Worm (Caenorhabditis elegans): ENCODE data around the gene inx-9.

DNA sequence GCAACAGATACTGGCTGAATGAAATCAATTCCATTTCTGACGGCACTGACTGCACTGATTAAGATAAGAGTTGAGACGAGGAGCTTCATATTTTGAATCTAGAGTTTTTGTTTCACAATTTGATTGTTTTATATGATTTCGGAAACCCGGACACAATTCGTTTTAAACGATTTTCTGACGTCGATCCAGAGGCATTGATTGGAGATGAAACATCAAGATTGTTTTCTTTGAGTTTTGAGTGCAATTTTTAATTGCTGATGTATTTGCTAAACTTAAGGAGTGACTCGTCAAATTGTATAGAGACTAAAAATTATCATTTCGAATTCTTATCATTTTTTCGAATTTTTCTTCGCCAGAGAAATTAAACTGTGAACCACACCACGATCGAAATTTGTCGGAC, 48.3 kb upstream of the inx-9 start, which contains the start of gene lys-6:
- TF ChIP-seq C16A3.4 (tag; optimal IDR thresholded peaks at IDR 0.05) = no peak
- TF ChIP-seq elt-3 (tag; optimal IDR thresholded peaks at IDR 0.05) = no peak
- TF ChIP-seq C34B4.2 (tag; optimal IDR thresholded peaks at IDR 0.05) = no peak
- TF ChIP-seq ztf-11 (tag; optimal IDR thresholded peaks at IDR 0.05) = no peak
- no peak for TF ChIP-seq lin-13 (GFP tag; optimal IDR thresholded peaks at IDR 0.05)
- TF ChIP-seq tlp-1 (tag; optimal IDR thresholded peaks at IDR 0.05) = no peak
- TF ChIP-seq ceh-82 (tag; optimal IDR thresholded peaks at IDR 0.05) = no peak
- no peak for TF ChIP-seq lsy-2 (tag; optimal IDR thresholded peaks at IDR 0.05)
- no peak for TF ChIP-seq nhr-77 (tag; optimal IDR thresholded peaks at IDR 0.05)
- no peak for TF ChIP-seq unc-130 (tag; optimal IDR thresholded peaks at IDR 0.05)
- no peak for TF ChIP-seq nhr-11 (tag; optimal IDR thresholded peaks at IDR 0.05)
- TF ChIP-seq nhr-237 (tag; optimal IDR thresholded peaks at IDR 0.05) = no peak

Measured in whole organism, L1 larva.